Worm (Caenorhabditis elegans) whole organism, late embryonic: ENCODE data around the gene F28H7.8.

ENCODE experiments used
- hlh-6 ChIP-seq: sonication (generic microtip); optimal IDR thresholded peaks from 2 replicates; lab custom pipeline; 2016; ENCODE audit warnings: missing genotype, missing genetic modification characterization, missing compliant biosample characterization
- npax-4 ChIP-seq: sonication (generic microtip); optimal IDR thresholded peaks from 2 replicates; lab custom pipeline; 2016; ENCODE audit warnings: missing genetic modification characterization, missing compliant biosample characterization
- odd-2 ChIP-seq: sonication (generic microtip); optimal IDR thresholded peaks from 2 replicates; lab custom pipeline; 2017; ENCODE audit warnings: antibody characterized with exemption, mild to moderate bottlenecking, missing genetic modification characterization, missing compliant biosample characterization
- tbx-2 ChIP-seq: sonication (generic microtip); optimal IDR thresholded peaks from 2 replicates; lab custom pipeline; 2016; ENCODE audit warnings: missing genetic modification characterization, missing compliant biosample characterization

DNA sequence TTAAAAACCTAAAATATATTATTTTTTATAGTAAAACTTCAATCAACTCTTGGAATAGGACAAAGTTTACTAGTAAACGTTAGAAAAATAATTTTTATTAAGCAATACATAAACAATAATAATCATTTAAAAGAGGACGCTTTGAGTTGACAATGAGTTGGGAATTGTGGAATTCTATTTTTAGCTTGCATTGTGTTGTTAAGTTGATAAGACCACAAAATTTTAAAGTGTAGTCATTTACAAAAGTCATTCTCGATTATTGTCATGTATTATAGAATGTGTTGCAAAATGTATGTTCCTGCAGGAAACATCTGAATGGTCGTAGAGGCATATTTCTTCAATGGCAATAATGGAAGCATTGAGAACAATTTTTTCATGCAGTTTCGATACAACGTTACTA is 47.8 kb upstream of the F28H7.8 start:
- TF ChIP-seq tbx-2 (no peak), odd-2 (tag; lab: Kevin White, UChicago) (no peak), hlh-6 (tag; lab: Kevin White, UChicago) (no peak), npax-4 (tag; lab: Kevin White, UChicago) (no peak)
